Worm (Caenorhabditis elegans) whole organism, L4 larva: ENCODE measurements around the gene Y5H2A.4.

Experiments
- fos-1 ChIP-seq: fragments of 150-350 bp; optimal IDR thresholded peaks from 2 replicates; lab custom pipeline; 2014; ENCODE audit warnings: missing biosample characterization, missing genetic modification characterization
- lin-39 ChIP-seq: fragments of 150-350 bp; optimal IDR thresholded peaks from 2 replicates; lab custom pipeline; 2014; ENCODE audit warnings: missing biosample characterization, missing genetic modification reagents, missing genetic modification characterization
- nhr-11 ChIP-seq: fragments of 150-350 bp; optimal IDR thresholded peaks from 2 replicates; lab custom pipeline; 2014; ENCODE audit warnings: missing biosample characterization, missing genetic modification characterization
- nhr-6 ChIP-seq: fragments of 150-350 bp; optimal IDR thresholded peaks from 2 replicates; lab custom pipeline; 2014; ENCODE audit warnings: missing biosample characterization, missing genetic modification characterization
- zag-1 ChIP-seq: fragments of 150-350 bp; optimal IDR thresholded peaks from 2 replicates; lab custom pipeline; 2014; ENCODE audit warnings: missing biosample characterization, missing genetic modification characterization

- TF ChIP-seq fos-1 (tag; lab: Kevin White, UChicago): no peak
- TF ChIP-seq zag-1: no peak
- no peak for TF ChIP-seq lin-39 (tag; lab: Kevin White, UChicago)
- no peak for TF ChIP-seq nhr-11 (tag; lab: Kevin White, UChicago)
- TF ChIP-seq nhr-6 (tag; lab: Kevin White, UChicago): no peak
Observed at ce11 chrV:2303775-2304174, 29.6 kb upstream of the Y5H2A.4 start, which contains the start of gene irld-15.
